Worm (Caenorhabditis elegans) whole organism, L1 larva: ENCODE data around the gene msp-53.
"Not testable (repeated sequence)": the region's sequence is repeated elsewhere in the genome, so short reads cannot be mapped to it uniquely, and the experiment has no call there.

Experiments used
- elt-2 ChIP-seq: sonication (generic microtip); optimal IDR thresholded peaks from 2 replicates; lab custom pipeline; 2016; ENCODE audit warnings: missing genetic modification characterization, mild to moderate bottlenecking, inconsistent platforms, missing compliant biosample characterization, missing genetic modification reagents
- elt-3 ChIP-seq, 6 experiments: fragments of 150-350 bp in 1 of 6; sonication (generic microtip); optimal IDR thresholded peaks; 2 replicates each; lab custom pipeline; 2017 to 2018; ENCODE audit warnings: missing biosample characterization in 6 of 6, missing genetic modification characterization in 6 of 6, inconsistent platforms in 1 of 6
- fos-1 ChIP-seq: fragments of 150-350 bp; optimal IDR thresholded peaks from 2 replicates; lab custom pipeline; 2014; ENCODE audit warnings: missing biosample characterization, missing genetic modification characterization
- jun-1 ChIP-seq: fragments of 150-350 bp; optimal IDR thresholded peaks from 2 replicates; lab custom pipeline; 2014; ENCODE audit warnings: missing biosample characterization, missing genetic modification reagents, missing genetic modification characterization
- lin-13 ChIP-seq: fragments of 150-350 bp; optimal IDR thresholded peaks from 2 replicates; lab custom pipeline; 2014; ENCODE audit warnings: missing biosample characterization, missing genetic modification reagents, missing genetic modification characterization
- mdl-1 ChIP-seq, 2 experiments: fragments of 150-350 bp; optimal IDR thresholded peaks; 2 replicates each; lab custom pipeline; 2014 to 2017; ENCODE audit warnings: missing biosample characterization in 2 of 2, missing genetic modification characterization in 2 of 2, inconsistent platforms in 1 of 2
- nhr-47 ChIP-seq: sonication (generic microtip); optimal IDR thresholded peaks from 2 replicates; lab custom pipeline; 2016; ENCODE audit warnings: mild to moderate bottlenecking, missing genetic modification characterization, moderate library complexity, missing compliant biosample characterization
- nhr-77 ChIP-seq: fragments of 150-350 bp; optimal IDR thresholded peaks from 2 replicates; lab custom pipeline; 2014; ENCODE audit warnings: missing biosample characterization, missing genetic modification characterization
- pqm-1 ChIP-seq: sonication (generic microtip); optimal IDR thresholded peaks from 3 replicates; lab custom pipeline; 2017; ENCODE audit warnings: missing biosample characterization, missing genetic modification characterization
- skn-1 ChIP-seq: fragments of 150-350 bp; optimal IDR thresholded peaks from 2 replicates; lab custom pipeline; 2014; ENCODE audit warnings: missing biosample characterization, missing genetic modification characterization
- ztf-4 ChIP-seq: fragments of 150-350 bp; optimal IDR thresholded peaks from 2 replicates; lab custom pipeline; 2014; ENCODE audit warnings: missing biosample characterization, missing genetic modification characterization

- peak; percentile 47 for TF ChIP-seq nhr-47
- peak in 1 of 6 experiments; percentile 52 for TF ChIP-seq elt-3 (tag; optimal IDR thresholded peaks at IDR 0.05; lab: Kevin White, UChicago)
- TF ChIP-seq skn-1 (tag; lab: Kevin White, UChicago); pqm-1 (tag; lab: Kevin White, UChicago); nhr-77 (tag; lab: Kevin White, UChicago); lin-13 (GFP tag; lab: Kevin White, UChicago); fos-1 (tag; lab: Kevin White, UChicago); mdl-1 (tag; optimal IDR thresholded peaks at IDR 0.05; lab: Kevin White, UChicago); ztf-4 (tag; lab: Kevin White, UChicago): not testable (repeated sequence)
- TF ChIP-seq jun-1: peak; percentile 13
- peak; percentile 68 for TF ChIP-seq elt-2
These were observed 25.1 kb upstream of the msp-53 start for ce11 chrIV:5089795-5090528.
